Worm (Caenorhabditis elegans) whole organism, L4 larva: Measurements from ENCODE around the gene F40F12.9.

Source experiments
- Y75B8A.6 ChIP-seq: fragments of 200-800 bp; sonication (Bioruptor generic); IDR thresholded peaks from 2 replicates; pipeline ENCODE4 v1.3.6; 2022; ENCODE audit warnings: missing genetic modification reagents, missing genetic modification characterization, missing compliant biosample characterization
- aly-2 ChIP-seq: sonication (generic microtip); optimal IDR thresholded peaks from 2 replicates; lab custom pipeline; 2018; ENCODE audit warnings: missing biosample characterization, missing genetic modification characterization
- egl-27 ChIP-seq: sonication (generic microtip); optimal IDR thresholded peaks from 3 replicates; lab custom pipeline; 2017; ENCODE audit warnings: missing biosample characterization, missing genetic modification reagents, missing genetic modification characterization
- lin-39 ChIP-seq: fragments of 150-350 bp; optimal IDR thresholded peaks from 2 replicates; lab custom pipeline; 2014; ENCODE audit warnings: missing biosample characterization, missing genetic modification reagents, missing genetic modification characterization
- lir-3 ChIP-seq: sonication (generic microtip); optimal IDR thresholded peaks from 2 replicates; lab custom pipeline; 2016; ENCODE audit warnings: mild to moderate bottlenecking, missing genetic modification characterization, missing compliant biosample characterization
- mep-1 ChIP-seq: fragments of 150-350 bp; sonication (generic microtip); optimal IDR thresholded peaks from 3 replicates; lab custom pipeline; 2014; ENCODE audit warnings: missing biosample characterization, missing genetic modification characterization
- nhr-102 ChIP-seq: sonication (generic microtip); optimal IDR thresholded peaks from 2 replicates; lab custom pipeline; 2016; ENCODE audit warnings: mild to moderate bottlenecking, missing genetic modification characterization, moderate library complexity, missing compliant biosample characterization
- nhr-28 ChIP-seq: fragments of 150-350 bp; optimal IDR thresholded peaks from 2 replicates; lab custom pipeline; 2014; ENCODE audit warnings: missing biosample characterization, missing genetic modification characterization
- spr-3 ChIP-seq: fragments of 200-800 bp; sonication (Bioruptor generic); optimal IDR thresholded peaks from 2 replicates; lab custom pipeline; 2018; ENCODE audit warnings: mild to moderate bottlenecking, missing genetic modification characterization, missing compliant biosample characterization
- ztf-11 ChIP-seq: fragments of 150-350 bp; optimal IDR thresholded peaks from 2 replicates; lab custom pipeline; 2014; ENCODE audit warnings: missing biosample characterization, missing genetic modification characterization

DNA sequence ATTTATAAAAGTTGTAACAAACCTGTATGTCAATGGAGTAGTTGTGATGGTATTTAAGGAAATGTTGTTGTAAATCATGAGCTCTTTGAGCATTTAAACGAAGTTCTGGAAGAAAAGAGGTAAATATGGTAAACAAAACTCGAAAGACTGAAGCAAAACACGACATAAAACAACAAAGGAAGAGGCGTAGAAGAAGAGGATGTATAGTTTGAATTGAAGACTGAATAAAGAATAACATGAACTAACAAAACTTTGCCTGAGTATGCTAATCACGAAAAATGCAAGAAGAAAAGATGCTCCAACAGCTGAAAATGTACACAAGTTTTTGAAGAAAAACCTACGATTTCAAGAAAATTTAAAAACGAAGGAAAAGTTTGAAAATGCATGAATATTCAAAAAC, 40.1 kb upstream of the F40F12.9 start, which contains the start of gene ZK757.1:
- TF ChIP-seq Y75B8A.6 (GFP tag; lab: Robert Waterston, UW) = no peak
- TF ChIP-seq mep-1 (tag; lab: Kevin White, UChicago) = no peak
- TF ChIP-seq ztf-11 (tag; lab: Kevin White, UChicago) = no peak
- no peak for TF ChIP-seq spr-3
- TF ChIP-seq egl-27 (tag; lab: Kevin White, UChicago) = no peak
- TF ChIP-seq nhr-102 = no peak
- no peak for TF ChIP-seq aly-2 (tag; lab: Kevin White, UChicago)
- no peak for TF ChIP-seq nhr-28
- no peak for TF ChIP-seq lir-3
- no peak for TF ChIP-seq lin-39 (tag; lab: Kevin White, UChicago)
